Worm (Caenorhabditis elegans) whole organism, L1 larva: ENCODE measurements around the gene flp-26.
A peak's percentile ranks its signal among the peaks of the same experiment; 100 is the strongest.

ENCODE experiments used
- C34B4.2 ChIP-seq: sonication (generic microtip); optimal IDR thresholded peaks from 2 replicates; lab custom pipeline; 2017; ENCODE audit warnings: mild to moderate bottlenecking, missing genetic modification characterization, missing compliant biosample characterization
- aha-1 ChIP-seq: fragments of 150-350 bp; optimal IDR thresholded peaks from 2 replicates; lab custom pipeline; 2014; ENCODE audit warnings: missing biosample characterization, missing genetic modification characterization
- ama-1 ChIP-seq: fragments of 150-350 bp; optimal IDR thresholded peaks from 2 replicates; lab custom pipeline; 2014
- ceh-90 ChIP-seq: sonication (generic microtip); optimal IDR thresholded peaks from 2 replicates; lab custom pipeline; 2016; ENCODE audit warnings: missing genetic modification characterization, missing compliant biosample characterization
- dsc-1 ChIP-seq: sonication (generic microtip); optimal IDR thresholded peaks from 2 replicates; lab custom pipeline; 2016; ENCODE audit warnings: mild to moderate bottlenecking, missing genetic modification characterization, missing compliant biosample characterization
- egl-13 ChIP-seq: sonication (generic microtip); optimal IDR thresholded peaks from 2 replicates; lab custom pipeline; 2016; ENCODE audit warnings: missing genotype, missing genetic modification reagents, missing genetic modification characterization, missing compliant biosample characterization
- egl-27 ChIP-seq, 2 experiments: fragments of 150-350 bp in 1 of 2; sonication (generic microtip); optimal IDR thresholded peaks; 3 replicates each; lab custom pipeline; 2017 to 2018; ENCODE audit warnings: missing biosample characterization in 2 of 2, missing genetic modification characterization in 2 of 2, missing genetic modification reagents in 2 of 2
- elt-2 ChIP-seq: sonication (generic microtip); optimal IDR thresholded peaks from 2 replicates; lab custom pipeline; 2016; ENCODE audit warnings: missing genetic modification characterization, mild to moderate bottlenecking, inconsistent platforms, missing compliant biosample characterization, missing genetic modification reagents
- fkh-4 ChIP-seq: sonication (generic microtip); optimal IDR thresholded peaks from 2 replicates; lab custom pipeline; 2016; ENCODE audit warnings: missing compliant biosample characterization, missing genetic modification characterization, borderline replicate concordance
- fkh-8 ChIP-seq: sonication (generic microtip); optimal IDR thresholded peaks from 2 replicates; lab custom pipeline; 2016; ENCODE audit warnings: mild to moderate bottlenecking, missing genetic modification characterization, missing compliant biosample characterization
- fos-1 ChIP-seq: fragments of 150-350 bp; optimal IDR thresholded peaks from 2 replicates; lab custom pipeline; 2014; ENCODE audit warnings: missing biosample characterization, missing genetic modification characterization
- hlh-4 ChIP-seq: sonication (generic microtip); optimal IDR thresholded peaks from 2 replicates; lab custom pipeline; 2016; ENCODE audit warnings: mild to moderate bottlenecking, missing genetic modification characterization, missing compliant biosample characterization
- isw-1 ChIP-seq: fragments of 200-800 bp; sonication (Bioruptor generic); IDR thresholded peaks from 2 replicates; pipeline ENCODE4 v1.3.6; 2022; ENCODE audit warnings: missing genetic modification characterization, missing compliant biosample characterization
- jun-1 ChIP-seq: fragments of 150-350 bp; optimal IDR thresholded peaks from 2 replicates; lab custom pipeline; 2014; ENCODE audit warnings: missing biosample characterization, missing genetic modification reagents, missing genetic modification characterization
- lin-13 ChIP-seq: fragments of 150-350 bp; optimal IDR thresholded peaks from 2 replicates; lab custom pipeline; 2014; ENCODE audit warnings: missing biosample characterization, missing genetic modification reagents, missing genetic modification characterization
- lir-3 ChIP-seq: sonication (generic microtip); optimal IDR thresholded peaks from 2 replicates; lab custom pipeline; 2016; ENCODE audit warnings: mild to moderate bottlenecking, missing genetic modification characterization, moderate library complexity, missing compliant biosample characterization; ENCODE audit not compliant: poor library complexity
- lsy-2 ChIP-seq, 2 experiments: fragments of 150-350 bp; optimal IDR thresholded peaks; 2 replicates each; lab custom pipeline; 2014; ENCODE audit warnings: missing biosample characterization in 2 of 2, missing genetic modification characterization in 2 of 2
- mef-2 ChIP-seq: fragments of 150-350 bp; optimal IDR thresholded peaks from 2 replicates; lab custom pipeline; 2014; ENCODE audit warnings: missing biosample characterization, missing genetic modification characterization
- mep-1 ChIP-seq: fragments of 150-350 bp; optimal IDR thresholded peaks from 2 replicates; lab custom pipeline; 2014; ENCODE audit warnings: missing biosample characterization, missing genetic modification characterization
- nhr-11 ChIP-seq: fragments of 150-350 bp; optimal IDR thresholded peaks from 2 replicates; lab custom pipeline; 2014; ENCODE audit warnings: missing biosample characterization, missing genetic modification characterization
- nhr-12 ChIP-seq: sonication (generic microtip); optimal IDR thresholded peaks from 2 replicates; lab custom pipeline; 2017; ENCODE audit warnings: missing biosample characterization, missing genetic modification characterization
- nhr-19 ChIP-seq: fragments of 200-800 bp; sonication (Bioruptor generic); conservative IDR thresholded peaks from 2 replicates; pipeline ENCODE4 v1.3.6; 2022; ENCODE audit warnings: missing genetic modification characterization, missing compliant biosample characterization
- nhr-237 ChIP-seq: fragments of 150-350 bp; optimal IDR thresholded peaks from 2 replicates; lab custom pipeline; 2014; ENCODE audit warnings: missing biosample characterization, missing genetic modification characterization
- nhr-47 ChIP-seq: sonication (generic microtip); optimal IDR thresholded peaks from 2 replicates; lab custom pipeline; 2016; ENCODE audit warnings: mild to moderate bottlenecking, missing genetic modification characterization, moderate library complexity, missing compliant biosample characterization
- nhr-76 ChIP-seq: sonication (generic microtip); optimal IDR thresholded peaks from 2 replicates; lab custom pipeline; 2017; ENCODE audit warnings: missing biosample characterization, missing genetic modification characterization
- nhr-77 ChIP-seq: fragments of 150-350 bp; optimal IDR thresholded peaks from 2 replicates; lab custom pipeline; 2014; ENCODE audit warnings: missing biosample characterization, missing genetic modification characterization
- pag-3 ChIP-seq: sonication (generic microtip); optimal IDR thresholded peaks from 2 replicates; lab custom pipeline; 2017; ENCODE audit warnings: missing genetic modification characterization, mild to moderate bottlenecking, missing compliant biosample characterization, antibody characterized with exemption, borderline replicate concordance; ENCODE audit not compliant: insufficient read depth
- snpc-4 ChIP-seq: fragments of 150-350 bp; optimal IDR thresholded peaks from 2 replicates; lab custom pipeline; 2014; ENCODE audit warnings: missing biosample characterization, missing genetic modification characterization
- snu-23 ChIP-seq: sonication (generic microtip); optimal IDR thresholded peaks from 2 replicates; lab custom pipeline; 2016; ENCODE audit warnings: missing genetic modification characterization, missing compliant biosample characterization
- sox-4 ChIP-seq: sonication (generic microtip); optimal IDR thresholded peaks from 2 replicates; lab custom pipeline; 2016; ENCODE audit warnings: missing genetic modification characterization, missing compliant biosample characterization
- sptf-1 ChIP-seq: fragments of 150-350 bp; optimal IDR thresholded peaks from 2 replicates; lab custom pipeline; 2014; ENCODE audit warnings: missing biosample characterization, missing genetic modification characterization
- tbx-2 ChIP-seq: sonication (generic microtip); optimal IDR thresholded peaks from 2 replicates; lab custom pipeline; 2016; ENCODE audit warnings: missing genetic modification characterization, missing compliant biosample characterization
- vab-15 ChIP-seq: sonication (generic microtip); optimal IDR thresholded peaks from 2 replicates; lab custom pipeline; 2017; ENCODE audit warnings: missing genotype, mild to moderate bottlenecking, missing genetic modification characterization, missing compliant biosample characterization
- ztf-11 ChIP-seq, 2 experiments: sonication (generic microtip); optimal IDR thresholded peaks; 2 replicates each; lab custom pipeline; 2016 to 2017; ENCODE audit warnings: missing genetic modification characterization in 2 of 2, missing biosample characterization in 1 of 2, missing compliant biosample characterization in 1 of 2

flp-26 gene

DNA sequence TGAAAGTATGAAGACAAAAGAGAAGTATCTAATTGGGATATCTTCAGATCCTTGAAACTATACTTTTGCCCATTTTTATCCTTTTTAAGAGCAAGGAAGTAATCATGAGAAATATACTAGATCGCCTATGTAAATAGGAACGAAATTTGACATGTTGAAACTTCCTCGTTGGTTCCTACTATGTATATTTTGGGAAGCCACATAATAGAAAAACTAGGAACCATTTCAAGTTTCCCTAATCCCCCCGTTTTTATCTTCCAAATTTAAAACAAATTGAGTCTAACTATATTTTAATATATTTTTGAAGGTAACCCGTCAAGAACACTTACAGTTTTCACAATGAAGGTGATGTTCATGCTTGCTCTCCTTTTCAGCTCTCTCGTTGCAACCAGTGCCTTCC is at the start of gene flp-26:
Gene flp-26 (plus strand): TSS at position 301 of the 400 bp plus-strand sequence.
- TF ChIP-seq lin-13 (GFP tag; lab: Kevin White, UChicago), result no peak
- TF ChIP-seq fkh-4, result no peak
- TF ChIP-seq sptf-1 (tag; lab: Kevin White, UChicago), result no peak
- no peak for TF ChIP-seq elt-2 (tag; lab: Kevin White, UChicago)
- no peak for TF ChIP-seq lsy-2 (tag; optimal IDR thresholded peaks at IDR 0.05; lab: Kevin White, UChicago)
- TF ChIP-seq egl-27 (tag; optimal IDR thresholded peaks at IDR 0.05; lab: Kevin White, UChicago), result no peak

DNA sequence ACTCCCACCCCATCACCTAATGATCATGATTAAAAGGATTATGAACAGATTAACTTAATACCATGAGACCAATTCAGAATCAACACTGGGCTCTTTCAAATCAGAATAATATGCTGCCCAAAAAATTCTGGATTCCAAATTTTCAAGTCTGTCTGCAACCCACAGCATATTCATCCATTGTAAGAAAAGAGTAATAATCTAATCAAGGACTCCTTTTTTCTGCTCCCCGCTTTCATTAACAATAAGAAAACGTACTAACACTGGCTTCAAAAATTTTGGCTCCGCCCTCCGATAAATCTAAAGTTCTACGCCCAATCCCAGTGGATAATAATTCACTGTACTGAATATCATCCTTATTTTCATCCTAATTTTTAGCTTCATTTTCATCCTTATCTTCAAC is 40.7 kb upstream of the flp-26 start:
- TF ChIP-seq dsc-1 (tag; lab: Kevin White, UChicago) (peak; percentile 80), nhr-11 (no peak)
- TF ChIP-seq, all 84 proteins: peak for 1

DNA sequence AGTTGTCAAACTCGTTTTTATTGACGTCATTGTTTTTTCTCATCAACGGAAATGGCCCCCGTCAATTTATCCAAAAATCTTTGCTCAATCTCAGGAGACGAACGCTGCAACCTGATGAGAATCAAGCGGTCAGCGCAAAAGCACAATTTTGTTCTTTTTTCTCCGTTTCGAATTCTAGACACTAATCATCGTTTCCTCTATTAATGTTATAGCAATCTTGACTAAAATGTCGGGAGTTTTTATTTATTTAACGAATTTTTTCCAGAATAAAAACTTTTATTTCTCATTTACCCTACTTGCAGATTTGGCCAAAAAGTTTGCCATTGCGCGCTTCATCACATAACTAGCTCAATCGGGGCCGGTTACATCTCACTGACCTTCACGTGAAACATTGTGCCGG is 39.6 kb upstream of the flp-26 start, which contains the start of gene F01E11.18:
Gene F01E11.18 (plus strand): TSS at position 301 of the 400 bp plus-strand sequence.
- TF ChIP-seq nhr-47 (no peak), hlh-4 (tag; lab: Kevin White, UChicago) (no peak), pag-3 (tag; lab: Kevin White, UChicago) (no peak), vab-15 (tag; lab: Kevin White, UChicago) (no peak), mef-2 (tag; lab: Kevin White, UChicago) (no peak), lir-3 (tag; lab: Kevin White, UChicago) (no peak), nhr-77 (tag; lab: Kevin White, UChicago) (no peak), nhr-237 (tag; lab: Kevin White, UChicago) (no peak), nhr-12 (tag; lab: Kevin White, UChicago) (no peak), snpc-4 (tag; lab: Kevin White, UChicago) (no peak), fkh-8 (no peak), isw-1 (no peak), lin-13 (GFP tag; lab: Kevin White, UChicago) (no peak), ceh-90 (tag; lab: Kevin White, UChicago) (no peak), fos-1 (tag; lab: Kevin White, UChicago) (no peak), sox-4 (tag; lab: Kevin White, UChicago) (no peak), snu-23 (no peak)
- TF ChIP-seq, all 84 proteins: peak for 0

DNA sequence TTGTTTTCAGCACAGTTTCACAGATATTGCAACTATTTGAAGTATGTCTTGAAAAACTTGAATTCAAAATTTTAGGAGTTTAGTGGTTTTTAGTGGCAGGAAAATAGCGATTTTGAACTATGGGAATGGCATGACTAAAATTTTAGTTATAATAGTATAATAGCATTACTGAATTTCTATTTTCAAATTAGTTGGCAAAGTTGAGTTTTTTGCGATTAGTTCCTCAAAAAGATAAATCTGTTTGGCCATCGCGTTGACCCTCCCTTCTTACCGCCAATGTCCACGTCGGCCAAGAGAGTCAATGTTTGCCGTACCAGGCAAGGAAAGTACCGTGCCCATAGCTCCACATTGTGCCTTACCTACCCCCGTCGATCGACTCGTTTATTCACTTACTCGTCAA is 37.5 kb upstream of the flp-26 start, which contains the start of gene ugt-57:
Gene ugt-57 (plus strand): TSS at position 301 of the 400 bp plus-strand sequence.
- TF ChIP-seq aha-1 (no peak), ama-1 (lab: Kevin White, UChicago) (no peak), nhr-76 (tag; lab: Kevin White, UChicago) (no peak), ztf-11 (tag; optimal IDR thresholded peaks at IDR 0.05; lab: Kevin White, UChicago) (no peak), egl-13 (tag; lab: Kevin White, UChicago) (no peak), jun-1 (tag; lab: Kevin White, UChicago) (no peak), tbx-2 (tag; lab: Kevin White, UChicago) (no peak), nhr-11 (no peak), mep-1 (no peak), C34B4.2 (tag; lab: Kevin White, UChicago) (no peak)

DNA sequence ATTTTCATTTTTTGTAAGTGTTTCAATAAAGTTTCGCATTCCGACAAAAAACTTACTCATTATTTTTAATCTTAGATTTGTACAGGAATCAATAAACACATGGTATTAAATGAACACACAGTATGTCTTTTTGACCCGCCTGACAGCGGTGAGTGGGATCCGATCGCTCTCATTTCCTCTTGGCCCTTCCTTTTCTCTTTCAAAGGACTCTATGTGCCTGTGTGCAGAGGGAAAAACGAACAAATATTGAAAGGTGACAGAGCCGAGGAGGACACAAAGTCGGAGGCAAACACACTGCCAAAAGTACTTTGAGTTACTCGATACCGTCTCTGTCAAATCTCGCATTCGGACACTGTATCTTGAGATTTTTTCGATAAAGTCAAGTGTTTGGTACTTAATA is 32.5 kb upstream of the flp-26 start, which contains the start of the genes F01E11.20 and tsp-16:
Gene F01E11.20 (minus strand): TSS at position 101 of the 400 bp plus-strand sequence.
Gene tsp-16 (minus strand): TSS at position 173 of the 400 bp plus-strand sequence.
- TF ChIP-seq nhr-77 (tag; lab: Kevin White, UChicago) (peak; percentile 6), nhr-19 (GFP tag; lab: Robert Waterston, UW) (no peak)
